Worm (Caenorhabditis elegans) whole organism, mixed stage, embryonic: ENCODE data around the gene C10C5.5.

ENCODE experiments used
- M03D4.4 ChIP-seq: sonication (generic microtip); optimal IDR thresholded peaks from 2 replicates; lab custom pipeline; 2017; ENCODE audit warnings: mild to moderate bottlenecking, missing genetic modification characterization, missing compliant biosample characterization
- bed-3 ChIP-seq: fragments of 200-800 bp; sonication (Bioruptor generic); optimal IDR thresholded peaks from 3 replicates; lab custom pipeline; 2018; ENCODE audit warnings: mild to moderate bottlenecking, missing genetic modification characterization, moderate library complexity, missing compliant biosample characterization
- blmp-1 ChIP-seq: fragments of 150-350 bp; optimal IDR thresholded peaks from 2 replicates; lab custom pipeline; 2014; ENCODE audit warnings: missing biosample characterization, missing genetic modification characterization
- ceh-39 ChIP-seq: fragments of 150-350 bp; optimal IDR thresholded peaks from 2 replicates; lab custom pipeline; 2014; ENCODE audit warnings: missing biosample characterization, missing genetic modification characterization
- ceh-43 ChIP-seq: fragments of 200-800 bp; sonication (Bioruptor generic); optimal IDR thresholded peaks from 2 replicates; lab custom pipeline; 2018; ENCODE audit warnings: mild to moderate bottlenecking, missing genetic modification characterization, moderate library complexity, missing compliant biosample characterization
- cnd-1 ChIP-seq: fragments of 200-800 bp; sonication (Bioruptor generic); optimal IDR thresholded peaks from 2 replicates; lab custom pipeline; 2018; ENCODE audit warnings: mild to moderate bottlenecking, missing genetic modification characterization, missing compliant biosample characterization
- drap-1 ChIP-seq: fragments of 200-800 bp; sonication (Bioruptor generic); optimal IDR thresholded peaks from 3 replicates; lab custom pipeline; 2018; ENCODE audit warnings: mild to moderate bottlenecking, missing genetic modification characterization, missing compliant biosample characterization
- elt-3 ChIP-seq: fragments of 150-350 bp; optimal IDR thresholded peaks from 2 replicates; lab custom pipeline; 2014; ENCODE audit warnings: missing biosample characterization, missing genetic modification characterization
- flh-1 ChIP-seq: fragments of 200-800 bp; sonication (Bioruptor generic); optimal IDR thresholded peaks from 2 replicates; lab custom pipeline; 2018; ENCODE audit warnings: mild to moderate bottlenecking, missing genetic modification characterization, moderate library complexity, missing compliant biosample characterization
- ham-2 ChIP-seq: fragments of 200-800 bp; sonication (Bioruptor generic); optimal IDR thresholded peaks from 2 replicates; lab custom pipeline; 2018; ENCODE audit warnings: mild to moderate bottlenecking, missing genetic modification characterization, missing compliant biosample characterization
- hlh-1 ChIP-seq: fragments of 150-350 bp; optimal IDR thresholded peaks from 2 replicates; lab custom pipeline; 2014; ENCODE audit warnings: missing biosample characterization, missing genetic modification reagents, missing genetic modification characterization
- lin-13 ChIP-seq: fragments of 150-350 bp; optimal IDR thresholded peaks from 2 replicates; lab custom pipeline; 2014; ENCODE audit warnings: missing biosample characterization, missing genetic modification characterization
- lin-32 ChIP-seq: fragments of 200-800 bp; sonication (Bioruptor generic); optimal IDR thresholded peaks from 2 replicates; lab custom pipeline; 2018; ENCODE audit warnings: mild to moderate bottlenecking, missing genetic modification characterization, missing compliant biosample characterization
- lsy-2 ChIP-seq: fragments of 150-350 bp; optimal IDR thresholded peaks from 2 replicates; lab custom pipeline; 2014; ENCODE audit warnings: missing biosample characterization, missing genetic modification characterization
- mab-5 ChIP-seq: fragments of 150-350 bp; optimal IDR thresholded peaks from 2 replicates; lab custom pipeline; 2014; ENCODE audit warnings: missing biosample characterization, missing genetic modification characterization
- mep-1 ChIP-seq: fragments of 150-350 bp; optimal IDR thresholded peaks from 2 replicates; lab custom pipeline; 2017; ENCODE audit warnings: missing biosample characterization, missing genetic modification reagents, missing genetic modification characterization, inconsistent platforms
- mls-2 ChIP-seq: sonication (generic microtip); optimal IDR thresholded peaks from 2 replicates; lab custom pipeline; 2016; ENCODE audit warnings: mild to moderate bottlenecking, missing genetic modification characterization, moderate library complexity, missing compliant biosample characterization
- nhr-2 ChIP-seq: fragments of 150-350 bp; optimal IDR thresholded peaks from 2 replicates; lab custom pipeline; 2014; ENCODE audit warnings: missing biosample characterization, missing genetic modification characterization
- nhr-237 ChIP-seq: fragments of 150-350 bp; optimal IDR thresholded peaks from 2 replicates; lab custom pipeline; 2014; ENCODE audit warnings: missing biosample characterization, missing genetic modification characterization
- nhr-28 ChIP-seq: fragments of 150-350 bp; optimal IDR thresholded peaks from 2 replicates; lab custom pipeline; 2014; ENCODE audit warnings: missing biosample characterization, missing genetic modification characterization
- nhr-76 ChIP-seq: sonication (generic microtip); optimal IDR thresholded peaks from 2 replicates; lab custom pipeline; 2017; ENCODE audit warnings: missing biosample characterization, missing genetic modification characterization
- pha-4 ChIP-seq: fragments of 150-350 bp; optimal IDR thresholded peaks from 2 replicates; lab custom pipeline; 2018; ENCODE audit warnings: missing biosample characterization, missing genetic modification reagents, missing genetic modification characterization
- sem-2 ChIP-seq: fragments of 200-800 bp; sonication (Bioruptor generic); optimal IDR thresholded peaks from 2 replicates; lab custom pipeline; 2018; ENCODE audit warnings: mild to moderate bottlenecking, missing genetic modification characterization, missing compliant biosample characterization
- snpc-4 ChIP-seq: fragments of 150-350 bp; optimal IDR thresholded peaks from 2 replicates; lab custom pipeline; 2014; ENCODE audit warnings: missing biosample characterization, missing genetic modification characterization
- sptf-1 ChIP-seq: sonication (generic microtip); optimal IDR thresholded peaks from 2 replicates; lab custom pipeline; 2017; ENCODE audit warnings: mild to moderate bottlenecking, missing genetic modification characterization, moderate library complexity, missing compliant biosample characterization
- tbx-8 ChIP-seq: fragments of 200-800 bp; sonication (Bioruptor generic); optimal IDR thresholded peaks from 2 replicates; lab custom pipeline; 2018; ENCODE audit warnings: mild to moderate bottlenecking, missing genetic modification characterization, moderate library complexity, missing compliant biosample characterization
- unc-120 ChIP-seq: sonication (generic microtip); optimal IDR thresholded peaks from 2 replicates; lab custom pipeline; 2017; ENCODE audit warnings: missing genetic modification characterization, missing compliant biosample characterization; ENCODE audit not compliant: poor library complexity, severe bottlenecking
- unc-39 ChIP-seq: fragments of 150-350 bp; optimal IDR thresholded peaks from 2 replicates; lab custom pipeline; 2014; ENCODE audit warnings: missing biosample characterization, missing genetic modification characterization
- zip-8 ChIP-seq: fragments of 150-350 bp; optimal IDR thresholded peaks from 2 replicates; lab custom pipeline; 2014; ENCODE audit warnings: missing biosample characterization, missing genetic modification characterization
- ztf-11 ChIP-seq: fragments of 150-350 bp; optimal IDR thresholded peaks from 2 replicates; lab custom pipeline; 2014; ENCODE audit warnings: missing biosample characterization, missing genetic modification characterization

Gene C10C5.5

ce11 chrIV:9398512-9398911 lies 17.3 kb downstream of the C10C5.5 start, which contains the start of gene F56D5.2:
Gene F56D5.2, minus strand, starts transcription at chrIV:9398612.
- no peak for TF ChIP-seq drap-1
- no peak for TF ChIP-seq nhr-2 (tag; lab: Kevin White, UChicago)
- TF ChIP-seq unc-120 (tag; lab: Kevin White, UChicago) = no peak
- TF ChIP-seq ceh-39 (tag; lab: Kevin White, UChicago) = no peak
- TF ChIP-seq nhr-76 = no peak
- no peak for TF ChIP-seq hlh-1 (tag; lab: Kevin White, UChicago)
- no peak for TF ChIP-seq ztf-11 (tag; lab: Kevin White, UChicago)
- TF ChIP-seq elt-3 (tag; lab: Kevin White, UChicago) = no peak
- TF ChIP-seq bed-3 = no peak
- no peak for TF ChIP-seq ceh-43 (GFP tag; lab: Kevin White, UChicago)
- no peak for TF ChIP-seq ham-2 (GFP tag; lab: Kevin White, UChicago)
- TF ChIP-seq cnd-1 (tag; lab: Kevin White, UChicago) = no peak
- no peak for TF ChIP-seq tbx-8 (GFP tag; lab: Kevin White, UChicago)
- no peak for TF ChIP-seq lin-13 (tag; lab: Kevin White, UChicago)
- no peak for TF ChIP-seq mab-5 (tag; lab: Kevin White, UChicago)
- TF ChIP-seq flh-1 (GFP tag; lab: Kevin White, UChicago) = no peak
- no peak for TF ChIP-seq blmp-1 (tag; lab: Kevin White, UChicago)
- TF ChIP-seq nhr-237 (tag; lab: Kevin White, UChicago) = no peak
- TF ChIP-seq, all 35 proteins: peak for 0

ce11 chrIV:9401715-9402114 lies 20.5 kb downstream of the C10C5.5 start, which contains the start of gene F56D5.6:
Gene F56D5.6, plus strand, starts transcription at chrIV:9401922.
- TF ChIP-seq blmp-1 (tag; lab: Kevin White, UChicago) = no peak
- no peak for TF ChIP-seq zip-8
- no peak for TF ChIP-seq nhr-2 (tag; lab: Kevin White, UChicago)
- TF ChIP-seq mls-2 (tag; lab: Kevin White, UChicago) = no peak
- TF ChIP-seq nhr-28 (tag; lab: Kevin White, UChicago) = no peak
- no peak for TF ChIP-seq flh-1 (GFP tag; lab: Kevin White, UChicago)
- no peak for TF ChIP-seq pha-4 (tag; lab: Kevin White, UChicago)
- TF ChIP-seq mep-1 (tag; lab: Kevin White, UChicago) = no peak
- TF ChIP-seq tbx-8 (GFP tag; lab: Kevin White, UChicago) = no peak
- no peak for TF ChIP-seq elt-3 (tag; lab: Kevin White, UChicago)
- TF ChIP-seq ham-2 (GFP tag; lab: Kevin White, UChicago) = no peak
- no peak for TF ChIP-seq lin-13 (tag; lab: Kevin White, UChicago)
- no peak for TF ChIP-seq ceh-39 (tag; lab: Kevin White, UChicago)
- TF ChIP-seq unc-120 (tag; lab: Kevin White, UChicago) = no peak

- no peak for TF ChIP-seq ceh-43 (GFP tag; lab: Kevin White, UChicago)
- TF ChIP-seq unc-39 (tag; lab: Kevin White, UChicago) = no peak
- no peak for TF ChIP-seq sem-2
Observed at ce11 chrIV:9403761-9404420, 22.7 kb downstream of the C10C5.5 start.

ce11 chrIV:9408004-9408403 lies 26.8 kb downstream of the C10C5.5 start, which contains the start of gene F56D5.5:
Gene F56D5.5, minus strand, starts transcription at chrIV:9408104.
- TF ChIP-seq hlh-1 (tag; lab: Kevin White, UChicago) (no peak), ceh-39 (tag; lab: Kevin White, UChicago) (no peak), tbx-8 (GFP tag; lab: Kevin White, UChicago) (no peak), lsy-2 (tag; lab: Kevin White, UChicago) (no peak), ztf-11 (tag; lab: Kevin White, UChicago) (no peak)

- TF ChIP-seq ham-2 (GFP tag; lab: Kevin White, UChicago) = no peak
- no peak for TF ChIP-seq lin-32 (GFP tag; lab: Kevin White, UChicago)
- no peak for TF ChIP-seq M03D4.4 (tag; lab: Kevin White, UChicago)
- TF ChIP-seq mls-2 (tag; lab: Kevin White, UChicago) = no peak
- TF ChIP-seq zip-8 = no peak
- no peak for TF ChIP-seq hlh-1 (tag; lab: Kevin White, UChicago)
- TF ChIP-seq nhr-2 (tag; lab: Kevin White, UChicago) = no peak
- TF ChIP-seq bed-3 = no peak
- no peak for TF ChIP-seq snpc-4 (tag; lab: Kevin White, UChicago)
- no peak for TF ChIP-seq blmp-1 (tag; lab: Kevin White, UChicago)
- no peak for TF ChIP-seq ztf-11 (tag; lab: Kevin White, UChicago)
- TF ChIP-seq sptf-1 (tag; lab: Kevin White, UChicago) = no peak
- no peak for TF ChIP-seq sem-2
- TF ChIP-seq lin-13 (tag; lab: Kevin White, UChicago) = no peak
Observed at ce11 chrIV:9422408-9422807, 41.2 kb downstream of the C10C5.5 start, which contains the start of gene F56D5.9. Gene F56D5.9, minus strand, starts transcription at chrIV:9422508.
